Worm (Caenorhabditis elegans) whole organism, L4/young adult: ENCODE results near the gene rnp-1.

Experiments used
- dao-5 ChIP-seq: sonication (generic microtip); optimal IDR thresholded peaks from 2 replicates; lab custom pipeline; 2016; ENCODE audit warnings: missing genotype, missing genetic modification characterization, moderate library complexity, missing compliant biosample characterization
- him-1 ChIP-seq: sonication (generic microtip); optimal IDR thresholded peaks from 2 replicates; lab custom pipeline; 2016; ENCODE audit warnings: missing genotype, missing genetic modification reagents, missing genetic modification characterization, missing compliant biosample characterization

DNA sequence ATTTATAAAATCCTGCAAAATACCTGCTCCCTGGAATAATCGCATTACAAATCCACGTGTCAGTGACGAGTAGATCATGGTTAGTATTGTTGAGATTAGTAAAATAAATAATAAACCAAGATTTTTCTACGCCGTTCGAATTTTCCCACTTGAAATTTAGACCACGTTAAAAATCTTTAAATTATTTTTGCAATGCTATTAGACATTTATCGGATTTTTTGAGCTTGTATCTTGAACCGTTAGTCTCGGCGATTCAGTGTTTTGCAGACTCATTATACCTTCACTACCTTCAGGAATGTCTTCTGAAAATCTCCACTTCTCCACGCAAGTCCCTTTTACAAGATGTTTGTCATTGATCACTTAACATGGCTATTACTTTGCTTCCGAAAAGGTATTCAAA lies 29.9 kb upstream of the rnp-1 start, which contains the start of gene C27A7.5:
- TF ChIP-seq dao-5 (tag; lab: Kevin White, UChicago) (no peak), him-1 (tag; lab: Kevin White, UChicago) (no peak)
